Worm (Caenorhabditis elegans) whole organism, L1 larva: ENCODE data around the gene Y45G5AM.7.

Source experiments
- C04F5.9 ChIP-seq: sonication (generic microtip); optimal IDR thresholded peaks from 2 replicates; lab custom pipeline; 2016; ENCODE audit warnings: missing genetic modification characterization, missing compliant biosample characterization
- C34B4.2 ChIP-seq: sonication (generic microtip); optimal IDR thresholded peaks from 2 replicates; lab custom pipeline; 2017; ENCODE audit warnings: mild to moderate bottlenecking, missing genetic modification characterization, missing compliant biosample characterization
- F16B12.6 ChIP-seq: fragments of 150-350 bp; optimal IDR thresholded peaks from 2 replicates; lab custom pipeline; 2014; ENCODE audit warnings: missing biosample characterization, missing genetic modification characterization
- aha-1 ChIP-seq: fragments of 150-350 bp; optimal IDR thresholded peaks from 2 replicates; lab custom pipeline; 2014; ENCODE audit warnings: missing biosample characterization, missing genetic modification characterization
- ceh-63 ChIP-seq: fragments of 200-800 bp; sonication (Bioruptor generic); optimal IDR thresholded peaks from 2 replicates; lab custom pipeline; 2018; ENCODE audit warnings: mild to moderate bottlenecking, missing genetic modification characterization, missing compliant biosample characterization
- dsc-1 ChIP-seq: sonication (generic microtip); optimal IDR thresholded peaks from 2 replicates; lab custom pipeline; 2016; ENCODE audit warnings: mild to moderate bottlenecking, missing genetic modification characterization, missing compliant biosample characterization
- egl-13 ChIP-seq: sonication (generic microtip); optimal IDR thresholded peaks from 2 replicates; lab custom pipeline; 2016; ENCODE audit warnings: missing genotype, missing genetic modification reagents, missing genetic modification characterization, missing compliant biosample characterization
- egl-27 ChIP-seq, 2 experiments: fragments of 150-350 bp in 1 of 2; sonication (generic microtip); optimal IDR thresholded peaks; 3 replicates each; lab custom pipeline; 2017 to 2018; ENCODE audit warnings: missing biosample characterization in 2 of 2, missing genetic modification characterization in 2 of 2, missing genetic modification reagents in 2 of 2
- fkh-10 ChIP-seq: sonication (generic microtip); optimal IDR thresholded peaks from 2 replicates; lab custom pipeline; 2017; ENCODE audit warnings: missing biosample characterization, missing genetic modification reagents, missing genetic modification characterization
- fkh-8 ChIP-seq: sonication (generic microtip); optimal IDR thresholded peaks from 2 replicates; lab custom pipeline; 2016; ENCODE audit warnings: mild to moderate bottlenecking, missing genetic modification characterization, missing compliant biosample characterization
- hlh-17 ChIP-seq: fragments of 200-800 bp; sonication (Bioruptor generic); optimal IDR thresholded peaks from 2 replicates; lab custom pipeline; 2018; ENCODE audit warnings: missing genetic modification characterization, mild to moderate bottlenecking, missing compliant biosample characterization, moderate library complexity, borderline replicate concordance
- hpl-2 ChIP-seq: fragments of 150-350 bp; optimal IDR thresholded peaks from 2 replicates; lab custom pipeline; 2014; ENCODE audit warnings: missing biosample characterization, missing genetic modification reagents, missing genetic modification characterization
- irx-1 ChIP-seq: sonication (generic microtip); optimal IDR thresholded peaks from 2 replicates; lab custom pipeline; 2016; ENCODE audit warnings: missing genetic modification characterization, missing compliant biosample characterization
- isw-1 ChIP-seq: fragments of 200-800 bp; sonication (Bioruptor generic); IDR thresholded peaks from 2 replicates; pipeline ENCODE4 v1.3.6; 2022; ENCODE audit warnings: missing genetic modification characterization, missing compliant biosample characterization
- jun-1 ChIP-seq: fragments of 150-350 bp; optimal IDR thresholded peaks from 2 replicates; lab custom pipeline; 2014; ENCODE audit warnings: missing biosample characterization, missing genetic modification reagents, missing genetic modification characterization
- lin-13 ChIP-seq: fragments of 150-350 bp; optimal IDR thresholded peaks from 2 replicates; lab custom pipeline; 2014; ENCODE audit warnings: missing biosample characterization, missing genetic modification reagents, missing genetic modification characterization
- lin-14 ChIP-seq: fragments of 200-800 bp; sonication (Bioruptor generic); optimal IDR thresholded peaks from 2 replicates; lab custom pipeline; 2018; ENCODE audit warnings: mild to moderate bottlenecking, missing genetic modification characterization, moderate library complexity, missing compliant biosample characterization
- lin-39 ChIP-seq: fragments of 150-350 bp; optimal IDR thresholded peaks from 2 replicates; lab custom pipeline; 2014; ENCODE audit warnings: missing biosample characterization, missing genetic modification reagents, missing genetic modification characterization
- lir-3 ChIP-seq: sonication (generic microtip); optimal IDR thresholded peaks from 2 replicates; lab custom pipeline; 2016; ENCODE audit warnings: mild to moderate bottlenecking, missing genetic modification characterization, moderate library complexity, missing compliant biosample characterization; ENCODE audit not compliant: poor library complexity
- lsy-2 ChIP-seq, 2 experiments: fragments of 150-350 bp; optimal IDR thresholded peaks; 2 replicates each; lab custom pipeline; 2014; ENCODE audit warnings: missing biosample characterization in 2 of 2, missing genetic modification characterization in 2 of 2
- mef-2 ChIP-seq: fragments of 150-350 bp; optimal IDR thresholded peaks from 2 replicates; lab custom pipeline; 2014; ENCODE audit warnings: missing biosample characterization, missing genetic modification characterization
- mep-1 ChIP-seq: fragments of 150-350 bp; optimal IDR thresholded peaks from 2 replicates; lab custom pipeline; 2014; ENCODE audit warnings: missing biosample characterization, missing genetic modification characterization
- nhr-11 ChIP-seq: fragments of 150-350 bp; optimal IDR thresholded peaks from 2 replicates; lab custom pipeline; 2014; ENCODE audit warnings: missing biosample characterization, missing genetic modification characterization
- nhr-12 ChIP-seq: sonication (generic microtip); optimal IDR thresholded peaks from 2 replicates; lab custom pipeline; 2017; ENCODE audit warnings: missing biosample characterization, missing genetic modification characterization
- nhr-19 ChIP-seq: fragments of 200-800 bp; sonication (Bioruptor generic); conservative IDR thresholded peaks from 2 replicates; pipeline ENCODE4 v1.3.6; 2022; ENCODE audit warnings: missing genetic modification characterization, missing compliant biosample characterization
- nhr-20 ChIP-seq: sonication (generic microtip); optimal IDR thresholded peaks from 2 replicates; lab custom pipeline; 2016; ENCODE audit warnings: mild to moderate bottlenecking, missing genetic modification characterization, missing compliant biosample characterization
- nhr-28 ChIP-seq: fragments of 150-350 bp; optimal IDR thresholded peaks from 2 replicates; lab custom pipeline; 2014; ENCODE audit warnings: missing biosample characterization, missing genetic modification characterization
- nhr-71 ChIP-seq: sonication (generic microtip); optimal IDR thresholded peaks from 2 replicates; lab custom pipeline; 2016; ENCODE audit warnings: mild to moderate bottlenecking, missing genetic modification characterization, moderate library complexity, missing compliant biosample characterization
- nhr-76 ChIP-seq: sonication (generic microtip); optimal IDR thresholded peaks from 2 replicates; lab custom pipeline; 2017; ENCODE audit warnings: missing biosample characterization, missing genetic modification characterization
- pag-3 ChIP-seq: sonication (generic microtip); optimal IDR thresholded peaks from 2 replicates; lab custom pipeline; 2017; ENCODE audit warnings: missing genetic modification characterization, mild to moderate bottlenecking, missing compliant biosample characterization, antibody characterized with exemption, borderline replicate concordance; ENCODE audit not compliant: insufficient read depth
- pax-3 ChIP-seq: fragments of 200-800 bp; sonication (Bioruptor generic); optimal IDR thresholded peaks from 2 replicates; lab custom pipeline; 2018; ENCODE audit warnings: mild to moderate bottlenecking, missing genetic modification characterization, moderate library complexity, missing compliant biosample characterization
- rnt-1 ChIP-seq: sonication (generic microtip); optimal IDR thresholded peaks from 2 replicates; lab custom pipeline; 2016; ENCODE audit warnings: mild to moderate bottlenecking, missing genetic modification characterization, moderate library complexity, missing compliant biosample characterization
- skn-1 ChIP-seq: fragments of 150-350 bp; optimal IDR thresholded peaks from 2 replicates; lab custom pipeline; 2014; ENCODE audit warnings: missing biosample characterization, missing genetic modification characterization
- snpc-4 ChIP-seq: fragments of 150-350 bp; optimal IDR thresholded peaks from 2 replicates; lab custom pipeline; 2014; ENCODE audit warnings: missing biosample characterization, missing genetic modification characterization
- snu-23 ChIP-seq: sonication (generic microtip); optimal IDR thresholded peaks from 2 replicates; lab custom pipeline; 2016; ENCODE audit warnings: missing genetic modification characterization, missing compliant biosample characterization
- sox-4 ChIP-seq: sonication (generic microtip); optimal IDR thresholded peaks from 2 replicates; lab custom pipeline; 2016; ENCODE audit warnings: missing genetic modification characterization, missing compliant biosample characterization
- swsn-7 ChIP-seq: sonication (generic microtip); optimal IDR thresholded peaks from 2 replicates; lab custom pipeline; 2016; ENCODE audit warnings: missing genetic modification characterization, missing compliant biosample characterization
- tbx-2 ChIP-seq: sonication (generic microtip); optimal IDR thresholded peaks from 2 replicates; lab custom pipeline; 2016; ENCODE audit warnings: missing genetic modification characterization, missing compliant biosample characterization
- unc-130 ChIP-seq: fragments of 150-350 bp; optimal IDR thresholded peaks from 2 replicates; lab custom pipeline; 2017; ENCODE audit warnings: missing biosample characterization, missing genetic modification characterization, inconsistent platforms
- unc-62 ChIP-seq: fragments of 150-350 bp; optimal IDR thresholded peaks from 2 replicates; lab custom pipeline; 2014; ENCODE audit warnings: missing biosample characterization, missing genetic modification reagents, missing genetic modification characterization
- unc-86 ChIP-seq: sonication (generic microtip); optimal IDR thresholded peaks from 2 replicates; lab custom pipeline; 2016; ENCODE audit warnings: missing genetic modification characterization, missing compliant biosample characterization
- unc-98 ChIP-seq: fragments of 200-800 bp; sonication (Bioruptor generic); IDR thresholded peaks from 2 replicates; pipeline ENCODE4 v1.3.6; 2022; ENCODE audit warnings: missing genetic modification characterization, missing compliant biosample characterization
- zip-4 ChIP-seq: fragments of 200-800 bp; sonication (Bioruptor generic); optimal IDR thresholded peaks from 2 replicates; lab custom pipeline; 2018; ENCODE audit warnings: mild to moderate bottlenecking, missing genetic modification characterization, moderate library complexity, missing compliant biosample characterization
- ztf-11 ChIP-seq, 2 experiments: sonication (generic microtip); optimal IDR thresholded peaks; 2 replicates each; lab custom pipeline; 2016 to 2017; ENCODE audit warnings: missing genetic modification characterization in 2 of 2, missing biosample characterization in 1 of 2, missing compliant biosample characterization in 1 of 2

The Y45G5AM.7 gene

ce11 chrV:4162922-4163321 lies 7.1 kb downstream of the Y45G5AM.7 start, which contains the start of gene Y45G5AM.4:
Y45G5AM.4 (plus strand) TSS chrV:4163222.
- TF ChIP-seq zip-4 (no peak), ceh-63 (no peak), hpl-2 (GFP tag; lab: Kevin White, UChicago) (no peak), skn-1 (tag; lab: Kevin White, UChicago) (no peak), unc-130 (tag; lab: Kevin White, UChicago) (no peak), tbx-2 (tag; lab: Kevin White, UChicago) (no peak), isw-1 (no peak), C04F5.9 (tag; lab: Kevin White, UChicago) (no peak), nhr-76 (tag; lab: Kevin White, UChicago) (no peak), dsc-1 (tag; lab: Kevin White, UChicago) (no peak), jun-1 (tag; lab: Kevin White, UChicago) (no peak), nhr-12 (tag; lab: Kevin White, UChicago) (no peak), mep-1 (no peak), nhr-19 (GFP tag; lab: Robert Waterston, UW) (no peak), egl-13 (tag; lab: Kevin White, UChicago) (no peak), nhr-28 (tag; lab: Kevin White, UChicago) (no peak), unc-62 (no peak), unc-86 (tag; lab: Kevin White, UChicago) (no peak)

ce11 chrV:4160086-4160485 lies 10.0 kb downstream of the Y45G5AM.7 start, which contains the start of gene Y45G5AM.5:
Y45G5AM.5 (plus strand) TSS chrV:4160386.
- TF ChIP-seq F16B12.6: no peak
- TF ChIP-seq unc-98 (GFP tag; lab: Robert Waterston, UW): no peak
- no peak for TF ChIP-seq fkh-10
- no peak for TF ChIP-seq sox-4 (tag; lab: Kevin White, UChicago)
- no peak for TF ChIP-seq pag-3 (tag; lab: Kevin White, UChicago)
- TF ChIP-seq snpc-4 (tag; lab: Kevin White, UChicago): no peak
- TF ChIP-seq nhr-11: no peak
- no peak for TF ChIP-seq mef-2 (tag; lab: Kevin White, UChicago)
- TF ChIP-seq nhr-76 (tag; lab: Kevin White, UChicago): no peak
- TF ChIP-seq hlh-17: no peak
- TF ChIP-seq zip-4: no peak
- no peak for TF ChIP-seq pax-3
- TF ChIP-seq lin-13 (GFP tag; lab: Kevin White, UChicago): no peak
- TF ChIP-seq egl-27 (tag; optimal IDR thresholded peaks at IDR 0.05; lab: Kevin White, UChicago): no peak
- no peak for TF ChIP-seq lin-39 (tag; lab: Kevin White, UChicago)
- no peak for TF ChIP-seq fkh-8 (tag; lab: Kevin White, UChicago)

- TF ChIP-seq nhr-19 (GFP tag; lab: Robert Waterston, UW) (no peak; the same call in 1 of the 2 replicates), nhr-71 (tag; lab: Kevin White, UChicago) (peak; percentile 64), lin-14 (GFP tag; lab: Kevin White, UChicago) (peak; percentile 88), swsn-7 (tag; lab: Kevin White, UChicago) (peak; percentile 4), lir-3 (tag; lab: Kevin White, UChicago) (no peak), rnt-1 (peak; percentile 51), lsy-2 (tag; optimal IDR thresholded peaks at IDR 0.05; lab: Kevin White, UChicago) (peak in 1 of 2 experiments; percentile 52), nhr-20 (peak; percentile 34), irx-1 (tag; lab: Kevin White, UChicago) (no peak), nhr-28 (tag; lab: Kevin White, UChicago) (no peak), C34B4.2 (tag; lab: Kevin White, UChicago) (no peak), isw-1 (no peak), unc-98 (GFP tag; lab: Robert Waterston, UW) (no peak), fkh-8 (tag; lab: Kevin White, UChicago) (no peak), aha-1 (tag; lab: Kevin White, UChicago) (no peak), snu-23 (peak; percentile 26), ztf-11 (tag; optimal IDR thresholded peaks at IDR 0.05; lab: Kevin White, UChicago) (no peak)
Observed at ce11 chrV:4157291-4157690, 12.7 kb downstream of the Y45G5AM.7 start.
